Worm (Caenorhabditis elegans) whole organism, young adult: ENCODE data around the gene prp-18.

Experiments
- B0019.2 ChIP-seq: fragments of 200-800 bp; sonication (Bioruptor generic); conservative IDR thresholded peaks from 2 replicates; pipeline ENCODE4 v1.3.6; 2022; ENCODE audit warnings: missing genetic modification reagents, missing genetic modification characterization, missing compliant biosample characterization
- B0336.3 ChIP-seq: fragments of 200-800 bp; sonication (Bioruptor generic); IDR thresholded peaks from 2 replicates; pipeline ENCODE4 v1.3.6; 2022; ENCODE audit warnings: missing genetic modification characterization, missing compliant biosample characterization
- D2030.7 ChIP-seq: fragments of 200-800 bp; sonication (Bioruptor generic); IDR thresholded peaks from 2 replicates; pipeline ENCODE4 v1.3.6; 2022; ENCODE audit warnings: missing genetic modification reagents, missing genetic modification characterization, missing compliant biosample characterization
- F10E7.11 ChIP-seq: sonication (generic microtip); optimal IDR thresholded peaks from 2 replicates; lab custom pipeline; 2017; ENCODE audit warnings: mild to moderate bottlenecking, missing genetic modification characterization, moderate library complexity, missing compliant biosample characterization
- F22D6.2 ChIP-seq: sonication (generic microtip); optimal IDR thresholded peaks from 2 replicates; lab custom pipeline; 2016; ENCODE audit warnings: mild to moderate bottlenecking, missing genetic modification characterization, missing compliant biosample characterization
- F23B12.7 ChIP-seq: sonication (generic microtip); optimal IDR thresholded peaks from 2 replicates; lab custom pipeline; 2017; ENCODE audit warnings: missing genetic modification characterization, mild to moderate bottlenecking, missing compliant biosample characterization, antibody characterized with exemption, moderate library complexity; ENCODE audit not compliant: insufficient read depth
- F33H1.4 ChIP-seq: fragments of 200-800 bp; sonication (Bioruptor generic); IDR thresholded peaks from 2 replicates; pipeline ENCODE4 v1.3.6; 2022; ENCODE audit warnings: missing genetic modification reagents, missing genetic modification characterization, missing compliant biosample characterization
- F39B2.1 ChIP-seq: fragments of 200-800 bp; sonication (Bioruptor generic); IDR thresholded peaks from 2 replicates; pipeline ENCODE4 v1.3.6; 2022; ENCODE audit warnings: missing genetic modification reagents, missing genetic modification characterization, missing compliant biosample characterization
- F49E8.2 ChIP-seq: sonication (generic microtip); optimal IDR thresholded peaks from 3 replicates; lab custom pipeline; 2017; ENCODE audit warnings: missing genetic modification characterization, mild to moderate bottlenecking, missing compliant biosample characterization, antibody characterized with exemption, moderate library complexity; ENCODE audit not compliant: insufficient read depth
- F55B11.4 ChIP-seq: sonication (generic microtip); optimal IDR thresholded peaks from 2 replicates; lab custom pipeline; 2016; ENCODE audit warnings: missing compliant biosample characterization, missing genetic modification characterization, borderline replicate concordance; ENCODE audit not compliant: insufficient read depth
- F57C9.4 ChIP-seq: sonication (generic microtip); optimal IDR thresholded peaks from 2 replicates; lab custom pipeline; 2017; ENCODE audit warnings: mild to moderate bottlenecking, missing genetic modification characterization, missing compliant biosample characterization
- T07F8.4 ChIP-seq: sonication (generic microtip); optimal IDR thresholded peaks from 2 replicates; lab custom pipeline; 2016; ENCODE audit warnings: mild to moderate bottlenecking, missing genetic modification characterization, moderate library complexity, missing compliant biosample characterization
- Y95B8A.8 ChIP-seq: fragments of 200-800 bp; sonication (Bioruptor generic); IDR thresholded peaks from 2 replicates; pipeline ENCODE4 v1.3.6; 2022; ENCODE audit warnings: missing genetic modification reagents, missing genetic modification characterization, missing compliant biosample characterization
- ZK185.1 ChIP-seq: sonication (generic microtip); optimal IDR thresholded peaks from 2 replicates; lab custom pipeline; 2016; ENCODE audit warnings: mild to moderate bottlenecking, missing genetic modification characterization, missing compliant biosample characterization; ENCODE audit not compliant: poor library complexity, severe bottlenecking
- akir-1 ChIP-seq: fragments of 200-800 bp; sonication (Bioruptor generic); optimal IDR thresholded peaks from 2 replicates; lab custom pipeline; 2018; ENCODE audit warnings: mild to moderate bottlenecking, missing genetic modification characterization, moderate library complexity, missing compliant biosample characterization
- aptf-3 ChIP-seq: fragments of 200-800 bp; sonication (Bioruptor generic); IDR thresholded peaks from 2 replicates; pipeline ENCODE4 v1.3.6; 2022; ENCODE audit warnings: missing genetic modification characterization, missing compliant biosample characterization
- attf-3 ChIP-seq: fragments of 200-800 bp; sonication (Bioruptor generic); conservative IDR thresholded peaks from 2 replicates; pipeline ENCODE4 v1.3.6; 2022; ENCODE audit warnings: missing genetic modification reagents, missing genetic modification characterization, missing compliant biosample characterization
- attf-5 ChIP-seq: fragments of 200-800 bp; sonication (Bioruptor generic); optimal IDR thresholded peaks from 2 replicates; lab custom pipeline; 2018; ENCODE audit warnings: mild to moderate bottlenecking, missing genetic modification characterization, missing compliant biosample characterization
- bed-2 ChIP-seq: fragments of 200-800 bp; sonication (Bioruptor generic); IDR thresholded peaks from 2 replicates; pipeline ENCODE4 v1.3.6; 2022; ENCODE audit warnings: missing genetic modification reagents, missing genetic modification characterization, missing compliant biosample characterization
- ceh-100 ChIP-seq: fragments of 200-800 bp; sonication (Bioruptor generic); IDR thresholded peaks from 2 replicates; pipeline ENCODE4 v1.3.6; 2022; ENCODE audit warnings: missing genetic modification reagents, missing genetic modification characterization, missing compliant biosample characterization
- ceh-27 ChIP-seq: fragments of 200-800 bp; sonication (Bioruptor generic); optimal IDR thresholded peaks from 2 replicates; lab custom pipeline; 2018; ENCODE audit warnings: mild to moderate bottlenecking, missing genetic modification characterization, moderate library complexity, missing compliant biosample characterization
- ceh-79 ChIP-seq: sonication (generic microtip); optimal IDR thresholded peaks from 2 replicates; lab custom pipeline; 2017; ENCODE audit warnings: mild to moderate bottlenecking, missing genetic modification characterization, missing compliant biosample characterization
- egrh-3 ChIP-seq: fragments of 200-800 bp; sonication (Bioruptor generic); IDR thresholded peaks from 2 replicates; pipeline ENCODE4 v1.3.6; 2022; ENCODE audit warnings: missing genetic modification reagents, missing genetic modification characterization, missing compliant biosample characterization
- lin-35 ChIP-seq, 3 experiments: fragments of 150-350 bp in 2 of 3; sonication (generic microtip) in 1 of 3; optimal IDR thresholded peaks; 2 replicates each; lab custom pipeline; 2014 to 2018; ENCODE audit warnings: missing biosample characterization in 3 of 3, missing genetic modification characterization in 3 of 3, missing genetic modification reagents in 3 of 3
- madf-3 ChIP-seq: fragments of 200-800 bp; sonication (Bioruptor generic); IDR thresholded peaks from 2 replicates; pipeline ENCODE4 v1.3.6; 2022; ENCODE audit warnings: missing genetic modification reagents, missing genetic modification characterization, missing compliant biosample characterization
- mcd-1 ChIP-seq: fragments of 200-800 bp; sonication (Bioruptor generic); IDR thresholded peaks from 2 replicates; pipeline ENCODE4 v1.3.6; 2022; ENCODE audit warnings: missing genetic modification reagents, missing genetic modification characterization, missing compliant biosample characterization
- nfya-1 ChIP-seq: sonication (generic microtip); optimal IDR thresholded peaks from 2 replicates; lab custom pipeline; 2017; ENCODE audit warnings: antibody characterized with exemption, missing compliant biosample characterization, missing genetic modification characterization, borderline replicate concordance; ENCODE audit not compliant: insufficient read depth
- nhr-80 ChIP-seq: sonication (generic microtip); optimal IDR thresholded peaks from 2 replicates; lab custom pipeline; 2016; ENCODE audit warnings: missing genetic modification characterization, missing compliant biosample characterization
- rcor-1 ChIP-seq: fragments of 200-800 bp; sonication (Bioruptor generic); IDR thresholded peaks from 2 replicates; pipeline ENCODE4 v1.3.6; 2022; ENCODE audit warnings: missing genetic modification reagents, missing genetic modification characterization, missing compliant biosample characterization
- rpc-1 ChIP-seq, 2 experiments: fragments of 150-350 bp in 1 of 2; sonication (generic microtip) in 1 of 2; optimal IDR thresholded peaks; 2 replicates each; lab custom pipeline; 2014 to 2018; ENCODE audit warnings: missing biosample characterization in 1 of 2, missing genetic modification characterization in 1 of 2, missing genetic modification reagents in 1 of 2, missing genotype in 1 of 2
- snpc-1.1 ChIP-seq: sonication (generic microtip); optimal IDR thresholded peaks from 2 replicates; lab custom pipeline; 2017; ENCODE audit warnings: missing genetic modification characterization, mild to moderate bottlenecking, missing compliant biosample characterization, antibody characterized with exemption, moderate library complexity, missing genotype, missing genetic modification reagents; ENCODE audit not compliant: insufficient read depth
- snpc-1.3 ChIP-seq: sonication (generic microtip); optimal IDR thresholded peaks from 2 replicates; lab custom pipeline; 2017; ENCODE audit warnings: missing genetic modification characterization, mild to moderate bottlenecking, missing compliant biosample characterization, antibody characterized with exemption, moderate library complexity, missing genotype, missing genetic modification reagents; ENCODE audit not compliant: insufficient read depth
- snpc-4 ChIP-seq, 5 experiments: fragments of 150-350 bp in 1 of 5; sonication (generic microtip) in 4 of 5; optimal IDR thresholded peaks; 2 replicates each; lab custom pipeline; 2014 to 2018; ENCODE audit warnings: missing genetic modification characterization in 5 of 5, missing biosample characterization in 3 of 5, antibody characterized with exemption in 2 of 5, mild to moderate bottlenecking in 2 of 5, missing compliant biosample characterization in 2 of 5, missing genotype in 2 of 5, moderate library complexity in 2 of 5, missing genetic modification reagents in 1 of 5
- xnd-1 ChIP-seq: sonication (generic microtip); optimal IDR thresholded peaks from 2 replicates; lab custom pipeline; 2016; ENCODE audit warnings: missing genotype, missing genetic modification reagents, missing genetic modification characterization, missing compliant biosample characterization
- zfh-2 ChIP-seq: fragments of 200-800 bp; sonication (Bioruptor generic); conservative IDR thresholded peaks from 2 replicates; pipeline ENCODE4 v1.3.6; 2022; ENCODE audit warnings: missing genetic modification reagents, missing genetic modification characterization, missing compliant biosample characterization
- ztf-22 ChIP-seq: fragments of 200-800 bp; sonication (Bioruptor generic); optimal IDR thresholded peaks from 2 replicates; lab custom pipeline; 2018; ENCODE audit warnings: mild to moderate bottlenecking, missing genetic modification characterization, moderate library complexity, missing compliant biosample characterization
- ztf-25 ChIP-seq: fragments of 200-800 bp; sonication (Bioruptor generic); IDR thresholded peaks from 2 replicates; pipeline ENCODE4 v1.3.6; 2022; ENCODE audit warnings: missing genetic modification reagents, missing genetic modification characterization, missing compliant biosample characterization
- ztf-3 ChIP-seq: fragments of 200-800 bp; sonication (Bioruptor generic); optimal IDR thresholded peaks from 2 replicates; lab custom pipeline; 2018; ENCODE audit warnings: mild to moderate bottlenecking, missing genetic modification characterization, missing compliant biosample characterization

Gene prp-18

DNA sequence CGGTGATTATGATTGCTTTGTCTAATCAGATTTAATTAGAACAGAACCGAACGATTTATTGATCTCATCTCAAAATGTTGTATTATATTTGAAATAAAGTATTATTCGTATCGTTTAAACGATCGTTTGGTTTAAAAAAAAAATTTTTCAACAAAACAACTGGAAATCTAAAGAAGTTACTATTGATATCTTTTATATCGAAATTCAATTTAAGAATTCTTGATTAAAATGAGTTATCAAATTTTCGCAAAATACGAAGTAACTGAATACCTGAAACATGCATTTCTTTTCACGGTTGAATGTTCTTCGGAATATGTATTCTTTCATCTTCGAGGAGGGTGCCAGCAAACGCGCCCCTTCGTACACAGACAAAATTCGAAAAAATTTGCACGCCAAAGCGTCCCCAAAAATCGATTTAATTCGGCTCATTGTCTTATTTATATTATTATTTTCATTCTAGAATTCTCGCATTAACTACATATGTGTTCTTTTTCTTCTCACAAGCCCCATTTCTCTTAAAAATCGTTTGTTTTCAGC, 26.2 kb downstream of the prp-18 start, which contains the start of gene npp-1:
Gene npp-1, plus strand, starts transcription at position 537 of the 537 bp plus-strand sequence.
- TF ChIP-seq ztf-22 (GFP tag; lab: Kevin White, UChicago): no peak
- TF ChIP-seq D2030.7 (GFP tag; lab: Robert Waterston, UW): peak; percentile 22; the same call in 1 of the 2 replicates
- TF ChIP-seq ceh-79 (tag; lab: Kevin White, UChicago): no peak
- peak; percentile 63 for TF ChIP-seq attf-5 (GFP tag; lab: Kevin White, UChicago)
- no peak for TF ChIP-seq B0019.2 (GFP tag; lab: Robert Waterston, UW)
- peak; percentile 9 for TF ChIP-seq ceh-27 (GFP tag; lab: Kevin White, UChicago)
- TF ChIP-seq nhr-80 (tag; lab: Kevin White, UChicago): peak; percentile 20
- no peak for TF ChIP-seq snpc-4 (GFP tag; optimal IDR thresholded peaks at IDR 0.05; lab: Kevin White, UChicago)
- peak in 1 of 4 experiments; percentile 7 for TF ChIP-seq snpc-4 (tag; optimal IDR thresholded peaks at IDR 0.05; lab: Kevin White, UChicago)
- no peak for TF ChIP-seq ztf-25 (GFP tag; lab: Robert Waterston, UW)
- TF ChIP-seq mcd-1 (GFP tag; lab: Robert Waterston, UW): peak; percentile 69
- peak; percentile 83 for TF ChIP-seq ceh-100 (GFP tag; lab: Robert Waterston, UW)
- no peak for TF ChIP-seq aptf-3 (GFP tag; lab: Robert Waterston, UW)
- peak; percentile 18 for TF ChIP-seq F23B12.7 (tag; lab: Kevin White, UChicago)

- TF ChIP-seq snpc-4 (GFP tag; optimal IDR thresholded peaks at IDR 0.05; lab: Kevin White, UChicago) (no peak), snpc-4 (tag; optimal IDR thresholded peaks at IDR 0.05; lab: Kevin White, UChicago) (no peak), lin-35 (GFP tag; optimal IDR thresholded peaks at IDR 0.05; lab: Kevin White, UChicago) (no peak), F39B2.1 (GFP tag; lab: Robert Waterston, UW) (no peak), F23B12.7 (tag; lab: Kevin White, UChicago) (no peak), D2030.7 (GFP tag; lab: Robert Waterston, UW) (no peak), F49E8.2 (no peak), F22D6.2 (tag; lab: Kevin White, UChicago) (no peak), F55B11.4 (tag; lab: Kevin White, UChicago) (no peak), B0336.3 (GFP tag; lab: Robert Waterston, UW) (no peak), akir-1 (GFP tag; lab: Kevin White, UChicago) (no peak)
- TF ChIP-seq, all 124 proteins: peak for 0
Observed at ce11 chrIV:9855712-9856111, 28.5 kb downstream of the prp-18 start, which contains the start of gene K07F5.12. Gene K07F5.12 (plus strand): TSS chrIV:9856012.

ce11 chrIV:9854952-9855351, 29.2 kb downstream of the prp-18 start:
- no peak for TF ChIP-seq rpc-1 (optimal IDR thresholded peaks at IDR 0.05; lab: Kevin White, UChicago)
- no peak for TF ChIP-seq rpc-1 (tag; optimal IDR thresholded peaks at IDR 0.05; lab: Kevin White, UChicago)
- TF ChIP-seq nhr-80 (tag; lab: Kevin White, UChicago): peak; percentile 28

ce11 chrIV:9852818-9853466, 31.2 kb downstream of the prp-18 start:
- no peak for TF ChIP-seq F10E7.11 (tag; lab: Kevin White, UChicago)
- TF ChIP-seq attf-3 (GFP tag; lab: Robert Waterston, UW): no peak
- TF ChIP-seq madf-3 (GFP tag; lab: Robert Waterston, UW): 0 out of 2 replicates have a peak, but pooled peaks have one; percentile 2
- no peak for TF ChIP-seq Y95B8A.8 (GFP tag; lab: Robert Waterston, UW)
- TF ChIP-seq T07F8.4 (tag; lab: Kevin White, UChicago): no peak
- no peak for TF ChIP-seq F23B12.7 (tag; lab: Kevin White, UChicago)
- no peak for TF ChIP-seq bed-2 (GFP tag; lab: Robert Waterston, UW)
- no peak for TF ChIP-seq rcor-1 (GFP tag; lab: Robert Waterston, UW)
- TF ChIP-seq ZK185.1 (tag; lab: Kevin White, UChicago): no peak
- 0 out of 2 replicates have a peak, but pooled peaks have one; percentile 5 for TF ChIP-seq mcd-1 (GFP tag; lab: Robert Waterston, UW)
- TF ChIP-seq nfya-1 (tag; lab: Kevin White, UChicago): no peak
- peak; percentile 76 for TF ChIP-seq zfh-2 (GFP tag; lab: Robert Waterston, UW)
- no peak for TF ChIP-seq F33H1.4
- no peak for TF ChIP-seq xnd-1 (tag; lab: Kevin White, UChicago)
- TF ChIP-seq egrh-3 (GFP tag; lab: Robert Waterston, UW): peak; percentile 73
- no peak for TF ChIP-seq ztf-3 (GFP tag; lab: Kevin White, UChicago)
- no peak for TF ChIP-seq snpc-1.1 (tag; lab: Kevin White, UChicago)
- TF ChIP-seq F57C9.4 (tag; lab: Kevin White, UChicago): no peak
- TF ChIP-seq snpc-1.3 (tag; lab: Kevin White, UChicago): no peak
